Worm (Caenorhabditis elegans): ENCODE measurements around the gene hrpl-1.
A peak's percentile ranks its signal among the peaks of the same experiment; 100 is the strongest.

hrpl-1 gene

ce11 chrII:6926488-6926887, 28.0 kb downstream of the hrpl-1 start (continued):
- TF ChIP-seq set-16 (GFP tag; IDR thresholded peaks at IDR 0.05) (peak; percentile 68), ZK337.2 (GFP tag; IDR thresholded peaks at IDR 0.05) (0 out of 2 replicates have a peak, but pooled peaks have one; percentile 46), hif-1 (tag; optimal IDR thresholded peaks at IDR 0.05) (peak; percentile 18 to 74), tra-1 (GFP tag; IDR thresholded peaks at IDR 0.05) (peak; percentile 82), mxl-3 (GFP tag; optimal IDR thresholded peaks at IDR 0.05) (peak; percentile 78), nhr-10 (tag; optimal IDR thresholded peaks at IDR 0.05) (peak; percentile 40), madf-9 (GFP tag; conservative IDR thresholded peaks at IDR 0.05) (peak; percentile 31; the same call in 1 of the 2 replicates), rbr-2 (tag; optimal IDR thresholded peaks at IDR 0.05) (peak; percentile 83), nhr-25 (tag; optimal IDR thresholded peaks at IDR 0.05; ENCODE audit: borderline replicate concordance, insufficient read depth) (peak; percentile 14), hmg-1.1 (GFP tag; IDR thresholded peaks at IDR 0.05) (peak; percentile 87), dpl-1 (GFP tag; optimal IDR thresholded peaks at IDR 0.05) (peak; percentile 46), fkh-10 (GFP tag; optimal IDR thresholded peaks at IDR 0.05) (peak; percentile 42)

ce11 chrII:6927034-6927433, 28.5 kb downstream of the hrpl-1 start:
- TF ChIP-seq dmd-6 (GFP tag; IDR thresholded peaks at IDR 0.05) (peak; percentile 8; the same call in 1 of the 2 replicates), nhr-48 (tag; optimal IDR thresholded peaks at IDR 0.05) (no peak), aha-1 (tag) (peak; percentile 93), ceh-20 (GFP tag; IDR thresholded peaks at IDR 0.05) (0 out of 2 replicates have a peak, but pooled peaks have one; percentile 16), mdt-29 (GFP tag; IDR thresholded peaks at IDR 0.05) (no peak), nhr-25 (tag; optimal IDR thresholded peaks at IDR 0.05; ENCODE audit: borderline replicate concordance, insufficient read depth) (no peak), F44E2.7 (GFP tag; IDR thresholded peaks at IDR 0.05) (no peak), ama-1 (optimal IDR thresholded peaks at IDR 0.05) (no peak), hmg-1.1 (GFP tag; IDR thresholded peaks at IDR 0.05) (0 out of 2 replicates have a peak, but pooled peaks have one; percentile 23), unc-62 (GFP tag; optimal IDR thresholded peaks at IDR 0.05 in 1 of 2) (no peak), unc-62 (tag; optimal IDR thresholded peaks at IDR 0.05) (no peak), ceh-44 (GFP tag; IDR thresholded peaks at IDR 0.05) (no peak), dpl-1 (GFP tag; optimal IDR thresholded peaks at IDR 0.05) (no peak), F26F4.8 (GFP tag; conservative IDR thresholded peaks at IDR 0.05) (no peak)

- peak; percentile 17 for TF ChIP-seq hlh-11 (tag; optimal IDR thresholded peaks at IDR 0.05)
- peak; percentile 34 for TF ChIP-seq dmd-6 (GFP tag; IDR thresholded peaks at IDR 0.05)
- TF ChIP-seq ceh-82 (tag; optimal IDR thresholded peaks at IDR 0.05): no peak
- peak; percentile 72 for TF ChIP-seq nhr-28 (tag; optimal IDR thresholded peaks at IDR 0.05)
- no peak for TF ChIP-seq nhr-6 (tag; optimal IDR thresholded peaks at IDR 0.05)
- no peak for TF ChIP-seq gei-8 (GFP tag; optimal IDR thresholded peaks at IDR 0.05)
- no peak for TF ChIP-seq F26F4.8 (GFP tag; conservative IDR thresholded peaks at IDR 0.05)
- TF ChIP-seq mep-1 (tag; optimal IDR thresholded peaks at IDR 0.05): no peak
- TF ChIP-seq hlh-30 (tag; optimal IDR thresholded peaks at IDR 0.05; ENCODE audit: insufficient read depth): peak; percentile 68
- TF ChIP-seq lin-15B (tag; optimal IDR thresholded peaks at IDR 0.05): no peak
- TF ChIP-seq daf-16 (GFP tag; optimal IDR thresholded peaks at IDR 0.05): no peak
- peak; percentile 11 for TF ChIP-seq daf-16 (tag; optimal IDR thresholded peaks at IDR 0.05)
- no peak for TF ChIP-seq R02D3.7 (tag; optimal IDR thresholded peaks at IDR 0.05)
- no peak for TF ChIP-seq rbr-2 (tag; optimal IDR thresholded peaks at IDR 0.05)
- TF ChIP-seq lin-1 (GFP tag; IDR thresholded peaks at IDR 0.05): 0 out of 2 replicates have a peak, but pooled peaks have one; percentile 35
- no peak for TF ChIP-seq ceh-32 (tag; optimal IDR thresholded peaks at IDR 0.05; ENCODE audit: poor library complexity)
- peak in 1 of 2 experiments; percentile 56 for TF ChIP-seq unc-62 (GFP tag; optimal IDR thresholded peaks at IDR 0.05 in 1 of 2)
- TF ChIP-seq unc-62 (tag; optimal IDR thresholded peaks at IDR 0.05): no peak
- TF ChIP-seq ceh-20 (GFP tag; IDR thresholded peaks at IDR 0.05): no peak
- TF ChIP-seq aha-1 (tag): peak; percentile 33
- TF ChIP-seq attf-4 (tag; optimal IDR thresholded peaks at IDR 0.05): no peak
- TF ChIP-seq nhr-77 (tag; optimal IDR thresholded peaks at IDR 0.05): peak; percentile 0
- no peak for TF ChIP-seq snpc-4 (tag; optimal IDR thresholded peaks at IDR 0.05)
- TF ChIP-seq Y75B8A.6 (GFP tag; IDR thresholded peaks at IDR 0.05): no peak
- TF ChIP-seq vab-7 (GFP tag; IDR thresholded peaks at IDR 0.05): no peak
- no peak for TF ChIP-seq pha-4 (GFP tag; IDR thresholded peaks at IDR 0.05)
- TF ChIP-seq pha-4 (tag; optimal IDR thresholded peaks at IDR 0.05): no peak
- TF ChIP-seq zfp-3 (GFP tag; conservative IDR thresholded peaks at IDR 0.05): no peak
- no peak for TF ChIP-seq lir-3 (tag; optimal IDR thresholded peaks at IDR 0.05)
- TF ChIP-seq saeg-2 (GFP tag; IDR thresholded peaks at IDR 0.05): no peak
- TF ChIP-seq pqm-1 (tag; optimal IDR thresholded peaks at IDR 0.05): peak; percentile 44
- TF ChIP-seq nhr-102 (tag; optimal IDR thresholded peaks at IDR 0.05): no peak
Observed at ce11 chrII:6927603-6928002, 29.1 kb downstream of the hrpl-1 start, which contains the start of gene F22D3.4. Gene F22D3.4, minus strand, starts transcription at chrII:6927603.
